Fruit fly (Drosophila melanogaster) whole organism, adult: ENCODE data around the gene Gpdh3.

Experiments used
- CG11617 ChIP-seq: fragments of 200-800 bp; sonication (Bioruptor generic); optimal IDR thresholded peaks from 2 replicates; lab custom pipeline; 2017; ENCODE audit warnings: mild to moderate bottlenecking, missing biosample characterization, missing genetic modification reagents, missing genetic modification characterization
- CG12768 ChIP-seq: fragments of 200-800 bp; sonication (Bioruptor generic); optimal IDR thresholded peaks from 2 replicates; lab custom pipeline; 2017; ENCODE audit warnings: missing biosample characterization, missing genetic modification characterization, mild to moderate bottlenecking, moderate library complexity, missing genetic modification reagents
- CG14711 ChIP-seq: fragments of 200-800 bp; sonication (Bioruptor generic); optimal IDR thresholded peaks from 2 replicates; lab custom pipeline; 2018; ENCODE audit warnings: missing biosample characterization, mild to moderate bottlenecking, missing genetic modification characterization, moderate library complexity
- CG1620 ChIP-seq: fragments of 200-800 bp; sonication (Bioruptor generic); optimal IDR thresholded peaks from 2 replicates; lab custom pipeline; 2016; ENCODE audit warnings: missing biosample characterization, missing genetic modification characterization
- CG33017 ChIP-seq: fragments of 200-800 bp; sonication (Bioruptor generic); optimal IDR thresholded peaks from 2 replicates; lab custom pipeline; 2018; ENCODE audit warnings: missing biosample characterization, mild to moderate bottlenecking, missing genetic modification characterization, moderate library complexity
- CG5204 ChIP-seq: fragments of 200-800 bp; sonication (Bioruptor generic); optimal IDR thresholded peaks from 2 replicates; lab custom pipeline; 2016; ENCODE audit warnings: missing biosample characterization, missing genetic modification characterization
- CG7045 ChIP-seq: fragments of 200-800 bp; sonication (Bioruptor generic); optimal IDR thresholded peaks from 2 replicates; lab custom pipeline; 2017; ENCODE audit warnings: missing biosample characterization, mild to moderate bottlenecking, missing genetic modification characterization
- CG7101 ChIP-seq: fragments of 200-800 bp; sonication (Bioruptor generic); optimal IDR thresholded peaks from 2 replicates; lab custom pipeline; 2018; ENCODE audit warnings: missing biosample characterization, mild to moderate bottlenecking, missing genetic modification characterization, moderate library complexity
- Clk ChIP-seq: fragments of 200-800 bp; sonication (Bioruptor generic); optimal IDR thresholded peaks from 2 replicates; lab custom pipeline; 2017; ENCODE audit warnings: missing biosample characterization, missing genetic modification characterization
- Crg-1 ChIP-seq: fragments of 200-800 bp; sonication (Bioruptor generic); optimal IDR thresholded peaks from 2 replicates; lab custom pipeline; 2016; ENCODE audit warnings: missing biosample characterization, missing genetic modification characterization
- Hr96 ChIP-seq: fragments of 200-800 bp; sonication (Bioruptor generic); optimal IDR thresholded peaks from 2 replicates; lab custom pipeline; 2016; ENCODE audit warnings: missing biosample characterization, missing genetic modification characterization
- Mnt ChIP-seq: fragments of 200-800 bp; sonication (Bioruptor generic); optimal IDR thresholded peaks from 2 replicates; lab custom pipeline; 2016; ENCODE audit warnings: missing biosample characterization, mild to moderate bottlenecking, missing genetic modification characterization
- bab1 ChIP-seq: fragments of 200-800 bp; sonication (Bioruptor generic); optimal IDR thresholded peaks from 3 replicates; lab custom pipeline; 2019; ENCODE audit warnings: missing biosample characterization, mild to moderate bottlenecking, missing genetic modification characterization, moderate library complexity
- cic ChIP-seq: fragments of 200-800 bp; sonication (Bioruptor generic); optimal IDR thresholded peaks from 2 replicates; lab custom pipeline; 2017; ENCODE audit warnings: missing biosample characterization, mild to moderate bottlenecking, missing genetic modification characterization, moderate library complexity
- cnc ChIP-seq, 2 experiments: fragments of >200 bp; optimal IDR thresholded peaks; 2 replicates each; lab custom pipeline; 2017
- kay ChIP-seq: fragments of 200-800 bp; sonication (Bioruptor generic); peaks from one replicate; lab custom pipeline; 2016; ENCODE audit warnings: missing biosample characterization, missing genetic modification characterization, borderline replicate concordance
- ovo ChIP-seq: fragments of 200-800 bp; sonication (Bioruptor generic); optimal IDR thresholded peaks from 2 replicates; lab custom pipeline; 2016; ENCODE audit warnings: missing biosample characterization, missing genetic modification characterization
- pad ChIP-seq: fragments of 200-800 bp; sonication (Bioruptor generic); optimal IDR thresholded peaks from 3 replicates; lab custom pipeline; 2017; ENCODE audit warnings: missing biosample characterization, missing genetic modification characterization, mild to moderate bottlenecking, moderate library complexity, missing genetic modification reagents
- tj ChIP-seq: fragments of 200-800 bp; sonication (Bioruptor generic); optimal IDR thresholded peaks from 3 replicates; lab custom pipeline; 2017; ENCODE audit warnings: missing biosample characterization, mild to moderate bottlenecking, missing genetic modification characterization, moderate library complexity
- toe ChIP-seq: fragments of 200-800 bp; sonication (Bioruptor generic); optimal IDR thresholded peaks from 2 replicates; lab custom pipeline; 2016; ENCODE audit warnings: missing biosample characterization, missing genetic modification characterization

Gene Gpdh3

dm6 chr3R:22381735-22382134, at the start of gene Gpdh3:
Gpdh3 (plus strand) TSS chr3R:22382035.
- TF ChIP-seq CG1620 (GFP tag; lab: Kevin White, UChicago) = no peak
- TF ChIP-seq Crg-1 = no peak
- no peak for TF ChIP-seq ovo (GFP tag; lab: Kevin White, UChicago)
- TF ChIP-seq cic (GFP tag; lab: Kevin White, UChicago) = no peak

- TF ChIP-seq CG14711 (tag; lab: Kevin White, UChicago) = no peak
- TF ChIP-seq Hr96 (GFP tag; lab: Kevin White, UChicago) = no peak
- TF ChIP-seq CG12768 (GFP tag; lab: Kevin White, UChicago) = no peak
- no peak for TF ChIP-seq CG33017 (tag; lab: Kevin White, UChicago)
- TF ChIP-seq CG7045 (GFP tag; lab: Kevin White, UChicago) = no peak
- no peak for TF ChIP-seq toe
- no peak for TF ChIP-seq CG5204 (GFP tag; lab: Kevin White, UChicago)
- no peak for TF ChIP-seq kay (GFP tag; lab: Kevin White, UChicago)
- no peak for TF ChIP-seq bab1 (GFP tag; lab: Kevin White, UChicago)
- TF ChIP-seq Mnt (GFP tag; lab: Kevin White, UChicago) = no peak
- no peak for TF ChIP-seq CG11617 (GFP tag; lab: Kevin White, UChicago)
- TF ChIP-seq pad (GFP tag; lab: Kevin White, UChicago) = no peak
- no peak for TF ChIP-seq CG1620 (GFP tag; lab: Kevin White, UChicago)
- no peak for TF ChIP-seq cnc (optimal IDR thresholded peaks at IDR 0.05; lab: Kevin White, UChicago)
- no peak for TF ChIP-seq Clk (GFP tag; lab: Kevin White, UChicago)
These were observed 47.8 kb upstream of the Gpdh3 start, which contains the start of gene CG5391 for dm6 chr3R:22334050-22334449. CG5391 (minus strand) TSS chr3R:22334150.

dm6 chr3R:22339510-22339909, 42.3 kb upstream of the Gpdh3 start:
- TF ChIP-seq CG1620 (GFP tag; lab: Kevin White, UChicago) = no peak
- TF ChIP-seq CG7045 (GFP tag; lab: Kevin White, UChicago) = no peak
- no peak for TF ChIP-seq tj (GFP tag; lab: Kevin White, UChicago)
- no peak for TF ChIP-seq kay (GFP tag; lab: Kevin White, UChicago)
- no peak for TF ChIP-seq Crg-1
- TF ChIP-seq bab1 (GFP tag; lab: Kevin White, UChicago) = no peak

- TF ChIP-seq Clk (GFP tag; lab: Kevin White, UChicago) (no peak), Mnt (GFP tag; lab: Kevin White, UChicago) (no peak), Hr96 (GFP tag; lab: Kevin White, UChicago) (no peak), CG14711 (tag; lab: Kevin White, UChicago) (no peak), cnc (optimal IDR thresholded peaks at IDR 0.05; lab: Kevin White, UChicago) (no peak), CG7101 (tag; lab: Kevin White, UChicago) (no peak), bab1 (GFP tag; lab: Kevin White, UChicago) (no peak), CG12768 (GFP tag; lab: Kevin White, UChicago) (no peak), CG11617 (GFP tag; lab: Kevin White, UChicago) (no peak), CG5204 (GFP tag; lab: Kevin White, UChicago) (no peak), toe (no peak), Crg-1 (no peak)
These were observed 41.6 kb upstream of the Gpdh3 start, which contains the start of gene CG5388 for dm6 chr3R:22340207-22340606. CG5388 (minus strand) TSS chr3R:22340307.

dm6 chr3R:22341652-22342051, 40.2 kb upstream of the Gpdh3 start:
- TF ChIP-seq tj (GFP tag; lab: Kevin White, UChicago) (no peak), toe (no peak), cic (GFP tag; lab: Kevin White, UChicago) (no peak), CG5204 (GFP tag; lab: Kevin White, UChicago) (no peak), CG7101 (tag; lab: Kevin White, UChicago) (no peak), CG12768 (GFP tag; lab: Kevin White, UChicago) (no peak), CG7045 (GFP tag; lab: Kevin White, UChicago) (no peak), CG1620 (GFP tag; lab: Kevin White, UChicago) (no peak), CG33017 (tag; lab: Kevin White, UChicago) (no peak), Clk (GFP tag; lab: Kevin White, UChicago) (no peak), bab1 (GFP tag; lab: Kevin White, UChicago) (no peak), kay (GFP tag; lab: Kevin White, UChicago) (no peak), Mnt (GFP tag; lab: Kevin White, UChicago) (no peak)

dm6 chr3R:22342151-22342550, 39.7 kb upstream of the Gpdh3 start, which contains the start of gene CG5386:
CG5386 (minus strand) TSS chr3R:22342251.
- TF ChIP-seq CG7045 (GFP tag; lab: Kevin White, UChicago) = no peak
- TF ChIP-seq CG11617 (GFP tag; lab: Kevin White, UChicago) = no peak
- no peak for TF ChIP-seq ovo (GFP tag; lab: Kevin White, UChicago)

dm6 chr3R:22342708-22343107, 39.1 kb upstream of the Gpdh3 start:
- TF ChIP-seq cic (GFP tag; lab: Kevin White, UChicago) (no peak), toe (no peak), CG33017 (tag; lab: Kevin White, UChicago) (no peak), Hr96 (GFP tag; lab: Kevin White, UChicago) (no peak), Crg-1 (no peak), Clk (GFP tag; lab: Kevin White, UChicago) (no peak), pad (GFP tag; lab: Kevin White, UChicago) (no peak), ovo (GFP tag; lab: Kevin White, UChicago) (no peak), Mnt (GFP tag; lab: Kevin White, UChicago) (no peak), CG7045 (GFP tag; lab: Kevin White, UChicago) (no peak), tj (GFP tag; lab: Kevin White, UChicago) (no peak), CG1620 (GFP tag; lab: Kevin White, UChicago) (no peak), CG5204 (GFP tag; lab: Kevin White, UChicago) (no peak), cnc (optimal IDR thresholded peaks at IDR 0.05; lab: Kevin White, UChicago) (no peak), CG7101 (tag; lab: Kevin White, UChicago) (no peak)
